Worm (Caenorhabditis elegans): ENCODE measurements around the gene F54B11.11.

DNA sequence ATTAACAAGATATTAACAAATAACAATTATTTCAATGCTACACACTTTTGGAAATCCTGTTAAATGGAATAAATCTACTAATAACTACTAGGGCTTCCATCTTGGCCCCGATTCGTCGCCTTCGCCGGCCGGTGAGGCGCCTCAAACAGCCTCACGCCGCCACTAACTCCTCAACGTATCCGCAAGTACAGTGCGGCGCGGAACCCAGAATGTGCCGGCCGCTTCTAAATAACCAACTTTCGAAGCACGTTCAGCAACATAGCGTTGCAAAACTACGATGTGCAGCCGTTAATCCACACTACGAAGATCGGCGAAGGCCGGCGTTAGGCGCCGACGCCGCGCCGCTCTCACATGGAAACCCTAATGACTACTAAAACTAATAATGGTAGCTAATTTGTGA lies 27.3 kb downstream of the F54B11.11 start:
- TF ChIP-seq C34F6.9 (tag; optimal IDR thresholded peaks at IDR 0.05) = no peak
- no peak for TF ChIP-seq zag-1 (tag; optimal IDR thresholded peaks at IDR 0.05)
- TF ChIP-seq elt-1 (tag; optimal IDR thresholded peaks at IDR 0.05) = no peak
- TF ChIP-seq nhr-11 (tag; optimal IDR thresholded peaks at IDR 0.05) = no peak
- TF ChIP-seq lin-11 (tag; optimal IDR thresholded peaks at IDR 0.05) = no peak

All from whole organism, L2 larva.